Fruit fly (Drosophila melanogaster): Measurements from ENCODE around the gene Dbp80.

DNA sequence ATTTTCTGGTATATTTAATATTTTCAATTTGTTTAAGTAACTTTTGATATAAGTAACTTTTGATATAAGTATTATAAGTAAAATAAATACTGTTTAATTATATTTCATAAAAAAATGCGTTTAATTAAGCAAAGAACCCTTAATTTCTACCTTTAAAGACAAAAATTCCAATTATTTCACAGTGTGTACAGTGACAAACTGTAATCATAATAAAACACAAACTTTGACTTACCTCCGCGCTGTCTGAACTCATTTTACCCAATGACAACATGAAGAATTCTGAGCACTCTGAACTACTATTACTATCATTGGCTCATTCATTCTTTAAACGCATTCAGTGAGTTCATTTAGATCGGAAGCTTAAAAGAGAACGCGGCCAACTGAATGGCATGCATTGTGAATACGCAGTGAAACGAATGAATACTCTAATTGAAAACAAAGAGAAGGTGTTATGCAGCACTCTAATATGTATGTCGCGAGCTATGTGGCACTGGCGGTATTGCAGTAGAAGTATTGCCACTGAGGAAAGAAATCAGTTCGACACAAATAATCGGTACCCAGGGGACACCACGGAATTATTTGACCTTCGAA is 14.7 kb upstream of the Dbp80 start:
- TF ChIP-seq psq (optimal IDR thresholded peaks at IDR 0.05) (no peak), ttk (optimal IDR thresholded peaks at IDR 0.05) (no peak), Sin3A (optimal IDR thresholded peaks at IDR 0.05) (no peak), h (optimal IDR thresholded peaks at IDR 0.05) (no peak)

All from Kc167 (cell line).